Worm (Caenorhabditis elegans): ENCODE measurements around the gene dyf-19.

Gene dyf-19

ce11 chrV:19669959-19670358 lies 45.1 kb downstream of the dyf-19 start, which contains the start of gene Y43F8C.11:
Y43F8C.11 (plus strand) TSS chrV:19670259.
- TF ChIP-seq lsy-2 (tag; optimal IDR thresholded peaks at IDR 0.05), result no peak
- no peak for TF ChIP-seq snu-23 (GFP tag; optimal IDR thresholded peaks at IDR 0.05)
- no peak for TF ChIP-seq grh-1 (GFP tag; IDR thresholded peaks at IDR 0.05)
- no peak for TF ChIP-seq ceh-63 (GFP tag; optimal IDR thresholded peaks at IDR 0.05)
- no peak for TF ChIP-seq egl-27 (tag; optimal IDR thresholded peaks at IDR 0.05)
- no peak for TF ChIP-seq F16B12.6 (tag; optimal IDR thresholded peaks at IDR 0.05)
- no peak for TF ChIP-seq ama-1 (optimal IDR thresholded peaks at IDR 0.05)
- no peak for TF ChIP-seq fkh-4 (tag; optimal IDR thresholded peaks at IDR 0.05; ENCODE audit: borderline replicate concordance)

DNA sequence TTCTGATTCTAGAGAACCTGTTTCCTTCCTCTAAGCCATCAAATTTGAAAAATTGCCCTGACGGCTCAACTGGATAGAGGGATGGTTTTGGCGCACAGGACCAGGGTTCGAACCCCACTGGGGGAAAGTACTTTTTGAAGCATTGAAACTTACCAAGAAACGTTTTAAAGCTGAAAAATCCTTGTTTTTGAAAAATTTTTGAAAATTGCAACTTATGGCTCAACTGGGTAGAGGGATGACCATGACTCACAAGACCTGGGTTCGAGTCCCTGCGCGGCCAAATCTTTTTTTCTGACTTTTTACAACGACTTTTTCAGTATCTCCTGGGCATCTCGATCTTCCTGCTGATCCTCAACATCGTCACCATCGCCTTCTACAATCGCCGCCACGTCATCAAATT lies 46.0 kb downstream of the dyf-19 start:
- no peak for TF ChIP-seq vab-15 (tag; optimal IDR thresholded peaks at IDR 0.05)
- TF ChIP-seq isw-1 (GFP tag; IDR thresholded peaks at IDR 0.05), result no peak
- no peak for TF ChIP-seq sup-37 (GFP tag; optimal IDR thresholded peaks at IDR 0.05)
- no peak for TF ChIP-seq fkh-10 (GFP tag; optimal IDR thresholded peaks at IDR 0.05)
- TF ChIP-seq egl-13 (tag; optimal IDR thresholded peaks at IDR 0.05), result no peak
- no peak for TF ChIP-seq hlh-4 (tag; optimal IDR thresholded peaks at IDR 0.05)
- TF ChIP-seq mef-2 (tag; optimal IDR thresholded peaks at IDR 0.05), result no peak
- TF ChIP-seq blmp-1 (tag; optimal IDR thresholded peaks at IDR 0.05), result no peak
- no peak for TF ChIP-seq C04F5.9 (tag; optimal IDR thresholded peaks at IDR 0.05)
- no peak for TF ChIP-seq efl-3 (GFP tag; optimal IDR thresholded peaks at IDR 0.05)
- no peak for TF ChIP-seq Y116A8C.19 (tag; optimal IDR thresholded peaks at IDR 0.05; ENCODE audit: borderline replicate concordance)
- TF ChIP-seq nhr-237 (tag; optimal IDR thresholded peaks at IDR 0.05), result no peak

DNA sequence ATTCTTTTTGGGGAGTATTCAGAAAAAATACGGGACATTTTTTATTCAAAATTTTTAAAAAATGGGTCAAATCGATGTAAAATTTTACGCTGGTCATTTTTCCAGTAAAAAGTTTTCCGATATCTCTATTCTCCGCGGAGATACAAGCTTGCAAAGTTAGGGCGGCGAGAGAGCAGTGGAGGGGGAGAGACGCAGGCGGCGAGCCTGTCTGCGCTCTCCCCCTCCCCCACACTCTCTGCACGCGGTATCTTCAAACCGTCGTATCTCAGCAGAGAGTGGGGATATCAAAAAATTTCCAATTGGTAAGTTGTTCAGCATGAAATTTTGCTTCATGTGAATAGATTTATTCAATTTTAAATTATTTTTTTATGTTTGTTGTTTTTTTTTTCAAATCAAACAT lies 47.0 kb downstream of the dyf-19 start:
- TF ChIP-seq lir-3 (tag; optimal IDR thresholded peaks at IDR 0.05; ENCODE audit: poor library complexity), result no peak
- no peak for TF ChIP-seq hlh-4 (tag; optimal IDR thresholded peaks at IDR 0.05)

DNA sequence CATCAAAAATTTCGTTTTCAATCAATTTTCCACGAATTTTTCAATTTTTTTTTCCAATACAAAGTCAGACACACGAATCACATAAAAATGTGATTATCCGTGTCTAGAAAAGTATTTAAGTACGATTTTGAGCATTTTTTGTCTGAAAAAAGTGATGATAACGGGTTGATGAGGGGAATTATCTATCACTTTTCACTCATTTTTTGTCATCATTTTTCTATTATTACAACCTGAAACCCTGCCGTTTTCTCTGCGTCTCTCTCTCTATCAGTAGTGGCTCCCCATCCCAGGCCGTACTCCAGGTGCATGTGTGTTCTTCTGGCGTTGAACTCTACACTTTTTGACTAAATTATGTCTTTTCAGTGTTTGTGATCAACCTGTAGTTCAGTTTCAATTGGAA lies 47.5 kb downstream of the dyf-19 start:
- TF ChIP-seq nhr-85 (tag) (no peak), skn-1 (tag; optimal IDR thresholded peaks at IDR 0.05) (peak; percentile 72), lir-3 (tag; optimal IDR thresholded peaks at IDR 0.05; ENCODE audit: poor library complexity) (no peak), elt-2 (tag; optimal IDR thresholded peaks at IDR 0.05) (peak; percentile 65), efl-1 (optimal IDR thresholded peaks at IDR 0.05) (no peak), efl-1 (GFP tag; optimal IDR thresholded peaks at IDR 0.05 in 1 of 2) (peak in 1 of 2 experiments; percentile 31), isw-1 (GFP tag; IDR thresholded peaks at IDR 0.05) (no peak), aly-2 (tag; optimal IDR thresholded peaks at IDR 0.05) (no peak), lin-35 (GFP tag; optimal IDR thresholded peaks at IDR 0.05) (peak in 1 of 2 experiments; percentile 9), fkh-8 (tag; optimal IDR thresholded peaks at IDR 0.05) (no peak)

DNA sequence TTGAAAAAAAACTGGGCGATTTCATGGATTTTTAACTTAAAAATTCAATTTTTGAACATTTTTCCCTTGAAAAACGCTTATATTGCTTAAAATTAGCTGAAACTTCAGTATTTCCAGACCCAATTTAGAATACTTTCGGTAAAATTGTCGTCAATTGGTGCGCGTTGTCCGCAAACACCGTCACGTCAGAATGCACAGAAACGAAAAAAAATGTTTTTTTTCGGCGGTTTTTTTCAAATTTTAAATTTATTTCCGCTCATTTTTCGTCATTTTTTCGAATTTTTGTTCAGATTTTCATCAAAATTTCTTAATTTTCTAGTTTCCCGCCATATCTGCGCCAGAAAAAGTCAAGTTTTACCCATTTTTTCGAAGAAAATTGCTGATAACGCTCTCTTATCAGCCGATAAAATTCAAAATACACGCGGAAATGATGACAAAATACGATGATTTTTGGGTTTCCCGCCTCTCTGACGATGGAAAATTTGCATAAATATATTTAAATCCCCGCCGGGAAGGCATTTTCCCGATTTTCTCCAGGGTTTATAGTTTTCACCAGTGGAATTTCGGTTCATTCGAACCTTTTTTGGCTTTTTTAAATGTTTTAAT lies 48.6 kb downstream of the dyf-19 start:
- TF ChIP-seq nhr-237 (tag; optimal IDR thresholded peaks at IDR 0.05) (no peak), egl-27 (tag; optimal IDR thresholded peaks at IDR 0.05) (no peak), sox-4 (tag; optimal IDR thresholded peaks at IDR 0.05) (no peak), pax-3 (tag; optimal IDR thresholded peaks at IDR 0.05) (no peak), hpl-2 (GFP tag; optimal IDR thresholded peaks at IDR 0.05) (no peak), C04F5.9 (tag; optimal IDR thresholded peaks at IDR 0.05) (no peak), fkh-10 (GFP tag; optimal IDR thresholded peaks at IDR 0.05) (no peak), nhr-19 (GFP tag; conservative IDR thresholded peaks at IDR 0.05) (no peak), grh-1 (GFP tag; IDR thresholded peaks at IDR 0.05) (no peak), unc-62 (GFP tag; optimal IDR thresholded peaks at IDR 0.05) (no peak), lin-13 (GFP tag; optimal IDR thresholded peaks at IDR 0.05) (no peak), unc-30 (tag; optimal IDR thresholded peaks at IDR 0.05) (no peak), pag-3 (tag; optimal IDR thresholded peaks at IDR 0.05; ENCODE audit: borderline replicate concordance, insufficient read depth) (no peak), skn-1 (tag; optimal IDR thresholded peaks at IDR 0.05) (no peak), Y116A8C.19 (tag; optimal IDR thresholded peaks at IDR 0.05; ENCODE audit: borderline replicate concordance) (no peak), elt-2 (tag; optimal IDR thresholded peaks at IDR 0.05) (peak; percentile 12), nhr-90 (tag; optimal IDR thresholded peaks at IDR 0.05; ENCODE audit: poor library complexity) (no peak), snpc-4 (tag; optimal IDR thresholded peaks at IDR 0.05) (no peak), ceh-63 (GFP tag; optimal IDR thresholded peaks at IDR 0.05) (no peak), zag-1 (tag; optimal IDR thresholded peaks at IDR 0.05) (no peak), F16B12.6 (tag; optimal IDR thresholded peaks at IDR 0.05) (peak; percentile 64), dpl-1 (GFP tag; optimal IDR thresholded peaks at IDR 0.05) (peak; percentile 29 to 60 (median 33)), isw-1 (GFP tag; IDR thresholded peaks at IDR 0.05) (no peak), dsc-1 (tag; optimal IDR thresholded peaks at IDR 0.05) (no peak), lin-35 (GFP tag; optimal IDR thresholded peaks at IDR 0.05) (peak in 1 of 2 experiments; percentile 25), efl-1 (optimal IDR thresholded peaks at IDR 0.05) (peak; percentile 70 to 81), efl-1 (GFP tag; optimal IDR thresholded peaks at IDR 0.05 in 1 of 2) (peak; percentile 73 to 95), lir-3 (tag; optimal IDR thresholded peaks at IDR 0.05; ENCODE audit: poor library complexity) (no peak), ama-1 (optimal IDR thresholded peaks at IDR 0.05) (no peak)
